Worm (Caenorhabditis elegans) whole organism, L4 larva: ENCODE measurements around the gene T06E6.15.

Experiments
- T26A8.4 ChIP-seq: fragments of 200-800 bp; sonication (Bioruptor generic); IDR thresholded peaks from 2 replicates; pipeline ENCODE4 v1.3.6; 2022; ENCODE audit warnings: missing genetic modification characterization, missing compliant biosample characterization
- Y105C5A.15 ChIP-seq: fragments of 200-800 bp; sonication (Bioruptor generic); IDR thresholded peaks from 2 replicates; pipeline ENCODE4 v1.3.6; 2022; ENCODE audit warnings: missing genetic modification characterization, missing compliant biosample characterization
- Y48G9A.11 ChIP-seq: fragments of 200-800 bp; sonication (Bioruptor generic); IDR thresholded peaks from 2 replicates; pipeline ENCODE4 v1.3.6; 2022; ENCODE audit warnings: missing genetic modification reagents, missing genetic modification characterization, missing compliant biosample characterization
- Y75B8A.6 ChIP-seq: fragments of 200-800 bp; sonication (Bioruptor generic); IDR thresholded peaks from 2 replicates; pipeline ENCODE4 v1.3.6; 2022; ENCODE audit warnings: missing genetic modification reagents, missing genetic modification characterization, missing compliant biosample characterization
- aly-2 ChIP-seq: sonication (generic microtip); optimal IDR thresholded peaks from 2 replicates; lab custom pipeline; 2018; ENCODE audit warnings: missing biosample characterization, missing genetic modification characterization
- arid-1 ChIP-seq: fragments of 200-800 bp; sonication (Bioruptor generic); conservative IDR thresholded peaks from 2 replicates; pipeline ENCODE4 v1.3.6; 2022; ENCODE audit warnings: missing genetic modification reagents, missing genetic modification characterization, missing compliant biosample characterization
- ceh-20 ChIP-seq: fragments of 200-800 bp; sonication (Bioruptor generic); IDR thresholded peaks from 2 replicates; pipeline ENCODE4 v1.3.6; 2022; ENCODE audit warnings: missing genetic modification reagents, missing genetic modification characterization, missing compliant biosample characterization
- ceh-62 ChIP-seq: sonication (generic microtip); optimal IDR thresholded peaks from 2 replicates; lab custom pipeline; 2017; ENCODE audit warnings: missing biosample characterization, missing genetic modification characterization
- ceh-82 ChIP-seq: sonication (generic microtip); optimal IDR thresholded peaks from 2 replicates; lab custom pipeline; 2017; ENCODE audit warnings: missing biosample characterization, missing genetic modification characterization
- cey-2 ChIP-seq: sonication (generic microtip); optimal IDR thresholded peaks from 3 replicates; lab custom pipeline; 2017; ENCODE audit warnings: missing genetic modification characterization, mild to moderate bottlenecking, missing compliant biosample characterization, antibody characterized with exemption, borderline replicate concordance; ENCODE audit not compliant: insufficient read depth
- daf-16 ChIP-seq, 3 experiments: sonication (generic microtip); optimal IDR thresholded peaks; 2 replicates each; lab custom pipeline; 2016 to 2017; ENCODE audit warnings: missing genetic modification characterization in 3 of 3, missing genetic modification reagents in 3 of 3, mild to moderate bottlenecking in 2 of 3, missing compliant biosample characterization in 2 of 3, missing biosample characterization in 1 of 3, moderate library complexity in 1 of 3
- daf-19 ChIP-seq: fragments of 200-800 bp; sonication (Bioruptor generic); conservative IDR thresholded peaks from 2 replicates; pipeline ENCODE4 v1.3.6; 2022; ENCODE audit warnings: missing genetic modification characterization, missing compliant biosample characterization
- dmd-6 ChIP-seq: fragments of 200-800 bp; sonication (Bioruptor generic); IDR thresholded peaks from 2 replicates; pipeline ENCODE4 v1.3.6; 2022; ENCODE audit warnings: missing genetic modification reagents, missing genetic modification characterization, missing compliant biosample characterization
- dpl-1 ChIP-seq: fragments of 150-350 bp; optimal IDR thresholded peaks from 2 replicates; lab custom pipeline; 2014; ENCODE audit warnings: missing biosample characterization, missing genetic modification reagents, missing genetic modification characterization
- hif-1 ChIP-seq, 2 experiments: sonication (generic microtip); optimal IDR thresholded peaks; 2 replicates each; lab custom pipeline; 2016 to 2017; ENCODE audit warnings: missing compliant biosample characterization in 2 of 2, missing genetic modification characterization in 2 of 2, missing genetic modification reagents in 2 of 2, missing genotype in 2 of 2, mild to moderate bottlenecking in 1 of 2
- hlh-11 ChIP-seq: fragments of 200-800 bp; sonication (Bioruptor generic); optimal IDR thresholded peaks from 2 replicates; lab custom pipeline; 2018; ENCODE audit warnings: mild to moderate bottlenecking, missing genetic modification characterization, missing compliant biosample characterization
- hlh-30 ChIP-seq: sonication (generic microtip); optimal IDR thresholded peaks from 2 replicates; lab custom pipeline; 2017; ENCODE audit warnings: antibody characterized with exemption, mild to moderate bottlenecking, missing genetic modification characterization, missing compliant biosample characterization; ENCODE audit not compliant: insufficient read depth
- lin-13 ChIP-seq: fragments of 150-350 bp; optimal IDR thresholded peaks from 2 replicates; lab custom pipeline; 2014; ENCODE audit warnings: missing biosample characterization, missing genetic modification reagents, missing genetic modification characterization
- lin-38 ChIP-seq: fragments of 200-800 bp; sonication (Bioruptor generic); IDR thresholded peaks from 2 replicates; pipeline ENCODE4 v1.3.6; 2022; ENCODE audit warnings: missing genetic modification reagents, missing genetic modification characterization, missing compliant biosample characterization
- lsy-2 ChIP-seq, 2 experiments: fragments of 150-350 bp in 1 of 2; sonication (generic microtip) in 1 of 2; optimal IDR thresholded peaks; 2 replicates each; lab custom pipeline; 2014 to 2017; ENCODE audit warnings: missing biosample characterization in 2 of 2, missing genetic modification characterization in 2 of 2
- madf-5 ChIP-seq, 2 experiments: fragments of 200-800 bp; sonication (Bioruptor generic); IDR thresholded peaks; 2 replicates each; pipeline ENCODE4 v1.3.6; 2022; ENCODE audit warnings: missing compliant biosample characterization in 2 of 2, missing genetic modification characterization in 2 of 2
- mes-2 ChIP-seq: sonication (generic microtip); optimal IDR thresholded peaks from 2 replicates; lab custom pipeline; 2016; ENCODE audit warnings: missing genotype, mild to moderate bottlenecking, missing genetic modification characterization, missing compliant biosample characterization; ENCODE audit not compliant: poor library complexity, severe bottlenecking
- nhr-10 ChIP-seq: fragments of 150-350 bp; optimal IDR thresholded peaks from 2 replicates; lab custom pipeline; 2014; ENCODE audit warnings: missing biosample characterization, missing genetic modification characterization
- nhr-237 ChIP-seq: sonication (generic microtip); optimal IDR thresholded peaks from 2 replicates; lab custom pipeline; 2017; ENCODE audit warnings: missing biosample characterization, missing genetic modification characterization
- nhr-76 ChIP-seq: fragments of 150-350 bp; optimal IDR thresholded peaks from 2 replicates; lab custom pipeline; 2014; ENCODE audit warnings: missing biosample characterization, missing genetic modification characterization
- pha-4 ChIP-seq, 2 experiments: fragments of 150-350 bp in 1 of 2; fragments of 200-800 bp in 1 of 2; sonication (Bioruptor generic) in 1 of 2; IDR thresholded peaks in 1 of 2; optimal IDR thresholded peaks in 1 of 2; 2 replicates each; pipeline versions ENCODE4 v1.3.6 to Lab custom; 2014 to 2022; ENCODE audit warnings: missing genetic modification characterization in 2 of 2, missing genetic modification reagents in 2 of 2, missing biosample characterization in 1 of 2, missing compliant biosample characterization in 1 of 2
- snpc-1.2 ChIP-seq: fragments of 200-800 bp; sonication (Bioruptor generic); IDR thresholded peaks from 2 replicates; pipeline ENCODE4 v1.3.6; 2022; ENCODE audit warnings: missing genetic modification reagents, missing genetic modification characterization, missing compliant biosample characterization
- spr-3 ChIP-seq: fragments of 200-800 bp; sonication (Bioruptor generic); optimal IDR thresholded peaks from 2 replicates; lab custom pipeline; 2018; ENCODE audit warnings: mild to moderate bottlenecking, missing genetic modification characterization, missing compliant biosample characterization
- tag-97 ChIP-seq: fragments of 200-800 bp; sonication (Bioruptor generic); IDR thresholded peaks from 2 replicates; pipeline ENCODE4 v1.3.6; 2022; ENCODE audit warnings: missing genetic modification characterization, missing compliant biosample characterization
- zag-1 ChIP-seq: fragments of 150-350 bp; optimal IDR thresholded peaks from 2 replicates; lab custom pipeline; 2014; ENCODE audit warnings: missing biosample characterization, missing genetic modification characterization
- zip-11 ChIP-seq: fragments of 200-800 bp; sonication (Bioruptor generic); IDR thresholded peaks from 2 replicates; pipeline ENCODE4 v1.3.6; 2022; ENCODE audit warnings: missing genetic modification characterization, missing compliant biosample characterization

Gene T06E6.15

ce11 chrV:15380857-15381256 is 18.7 kb downstream of the T06E6.15 start, which contains the start of gene dhs-23 (continued):
- no peak for TF ChIP-seq dpl-1 (GFP tag; lab: Kevin White, UChicago)
- no peak for TF ChIP-seq hlh-30 (tag; lab: Kevin White, UChicago)

- no peak for TF ChIP-seq ceh-20 (GFP tag; lab: Robert Waterston, UW)
- TF ChIP-seq pha-4 (GFP tag; IDR thresholded peaks at IDR 0.05; lab: Robert Waterston, UW), result no peak
- TF ChIP-seq pha-4 (tag; optimal IDR thresholded peaks at IDR 0.05; lab: Kevin White, UChicago), result no peak
- TF ChIP-seq hif-1 (tag; optimal IDR thresholded peaks at IDR 0.05; lab: Kevin White, UChicago), result no peak
- no peak for TF ChIP-seq Y105C5A.15
- no peak for TF ChIP-seq lin-13
- TF ChIP-seq, all 104 proteins: peak for 0
Measured at ce11 chrV:15379817-15380216, 19.8 kb downstream of the T06E6.15 start, which contains the start of gene srh-251. Gene srh-251 (minus strand): TSS chrV:15379917.

ce11 chrV:15377903-15378302 is 21.7 kb downstream of the T06E6.15 start, which contains the start of gene srh-122:
Gene srh-122 (minus strand): TSS chrV:15378003.
- no peak for TF ChIP-seq madf-5 (GFP tag; IDR thresholded peaks at IDR 0.05; lab: Robert Waterston, UW)
- TF ChIP-seq daf-19 (GFP tag; lab: Robert Waterston, UW), result no peak
- TF ChIP-seq cey-2, result no peak
- no peak for TF ChIP-seq daf-16 (GFP tag; optimal IDR thresholded peaks at IDR 0.05; lab: Kevin White, UChicago)
- TF ChIP-seq daf-16 (tag; optimal IDR thresholded peaks at IDR 0.05; lab: Kevin White, UChicago), result no peak
- TF ChIP-seq pha-4 (GFP tag; IDR thresholded peaks at IDR 0.05; lab: Robert Waterston, UW), result no peak
- TF ChIP-seq pha-4 (tag; optimal IDR thresholded peaks at IDR 0.05; lab: Kevin White, UChicago), result no peak

ce11 chrV:15376223-15376622 is 23.4 kb downstream of the T06E6.15 start, which contains the start of gene srh-52:
Gene srh-52 (minus strand): TSS chrV:15376323.
- TF ChIP-seq dmd-6 (GFP tag; lab: Robert Waterston, UW) (no peak), tag-97 (GFP tag; lab: Robert Waterston, UW) (no peak), nhr-76 (tag; lab: Kevin White, UChicago) (no peak), zag-1 (tag; lab: Kevin White, UChicago) (no peak), ceh-82 (tag; lab: Kevin White, UChicago) (no peak), Y105C5A.15 (no peak), aly-2 (tag; lab: Kevin White, UChicago) (no peak), Y75B8A.6 (GFP tag; lab: Robert Waterston, UW) (no peak), lin-38 (GFP tag; lab: Robert Waterston, UW) (no peak), T26A8.4 (GFP tag; lab: Robert Waterston, UW) (no peak), nhr-10 (tag; lab: Kevin White, UChicago) (no peak), arid-1 (GFP tag; lab: Robert Waterston, UW) (no peak), zip-11 (GFP tag; lab: Robert Waterston, UW) (no peak), snpc-1.2 (no peak), hif-1 (tag; optimal IDR thresholded peaks at IDR 0.05; lab: Kevin White, UChicago) (no peak), mes-2 (tag; lab: Kevin White, UChicago) (no peak), nhr-237 (tag; lab: Kevin White, UChicago) (no peak), spr-3 (no peak)

- TF ChIP-seq zip-11 (GFP tag; lab: Robert Waterston, UW) (no peak), hlh-11 (tag; lab: Kevin White, UChicago) (no peak), ceh-62 (tag; lab: Kevin White, UChicago) (no peak), Y48G9A.11 (GFP tag; lab: Robert Waterston, UW) (no peak), lsy-2 (tag; optimal IDR thresholded peaks at IDR 0.05; lab: Kevin White, UChicago) (no peak)
Measured at ce11 chrV:15369707-15370106, 29.9 kb downstream of the T06E6.15 start, which contains the start of gene nhr-269. Gene nhr-269 (minus strand): TSS chrV:15369807.
